Fruit fly (Drosophila melanogaster) whole organism, prepupa: ENCODE measurements around the gene fry.

ENCODE experiments used
- CG11294 ChIP-seq: fragments of 200-800 bp; sonication (Bioruptor generic); IDR thresholded peaks from 2 replicates; pipeline ENCODE4 v1.3.6; 2022; ENCODE audit warnings: missing biosample characterization, missing genetic modification characterization
- CG11902 ChIP-seq: fragments of 200-800 bp; sonication (Bioruptor generic); optimal IDR thresholded peaks from 3 replicates; lab custom pipeline; 2016; ENCODE audit warnings: missing biosample characterization, missing genetic modification characterization
- CG15336 ChIP-seq: fragments of 200-800 bp; sonication (Bioruptor generic); IDR thresholded peaks from 2 replicates; pipeline ENCODE4 v1.3.6; 2022; ENCODE audit warnings: missing biosample characterization, missing genetic modification characterization
- CG31627 ChIP-seq: fragments of 200-800 bp; sonication (Bioruptor generic); optimal IDR thresholded peaks from 3 replicates; lab custom pipeline; 2016; ENCODE audit warnings: missing biosample characterization, missing genetic modification characterization
- CG6808 ChIP-seq: fragments of 200-800 bp; sonication (Bioruptor generic); optimal IDR thresholded peaks from 3 replicates; lab custom pipeline; 2017; ENCODE audit warnings: missing biosample characterization, missing genetic modification characterization, mild to moderate bottlenecking, moderate library complexity, missing genetic modification reagents
- CG6854 ChIP-seq: fragments of 200-800 bp; sonication (Bioruptor generic); optimal IDR thresholded peaks from 2 replicates; lab custom pipeline; 2017; ENCODE audit warnings: missing biosample characterization, mild to moderate bottlenecking, missing genetic modification characterization
- CG8119 ChIP-seq: fragments of 200-800 bp; sonication (Bioruptor generic); IDR thresholded peaks from 3 replicates; pipeline ENCODE4 v1.3.6; 2022; ENCODE audit warnings: missing biosample characterization, missing genetic modification characterization
- CG8319 ChIP-seq: fragments of 200-800 bp; sonication (Bioruptor generic); optimal IDR thresholded peaks from 3 replicates; lab custom pipeline; 2016; ENCODE audit warnings: missing biosample characterization, missing genetic modification characterization
- CG9139 ChIP-seq: fragments of 200-800 bp; sonication (Bioruptor generic); optimal IDR thresholded peaks from 3 replicates; lab custom pipeline; 2017; ENCODE audit warnings: missing biosample characterization, mild to moderate bottlenecking, missing genetic modification characterization
- Eip78C ChIP-seq: fragments of 200-800 bp; sonication (Bioruptor generic); peaks from one replicate; lab custom pipeline; 2016; ENCODE audit warnings: missing biosample characterization, missing genetic modification characterization
- Lpt ChIP-seq: fragments of 200-800 bp; sonication (Bioruptor generic); optimal IDR thresholded peaks from 3 replicates; lab custom pipeline; 2016; ENCODE audit warnings: missing biosample characterization, missing genetic modification characterization
- Sox102F ChIP-seq: fragments of 200-800 bp; sonication (Bioruptor generic); optimal IDR thresholded peaks from 2 replicates; lab custom pipeline; 2016; ENCODE audit warnings: missing biosample characterization, mild to moderate bottlenecking, missing genetic modification characterization
- lz ChIP-seq: fragments of 200-800 bp; sonication (Bioruptor generic); optimal IDR thresholded peaks from 3 replicates; lab custom pipeline; 2016; ENCODE audit warnings: missing biosample characterization, missing genetic modification characterization
- vri ChIP-seq: fragments of 200-800 bp; sonication (Bioruptor generic); optimal IDR thresholded peaks from 3 replicates; lab custom pipeline; 2016; ENCODE audit warnings: missing biosample characterization, mild to moderate bottlenecking, missing genetic modification characterization

dm6 chr3L:9680968-9681367, 2.1 kb upstream of the fry start, which contains the start of gene alphaTub67C:
- TF ChIP-seq CG31627 (GFP tag; lab: Kevin White, UChicago) (no peak), CG8319 (GFP tag; lab: Kevin White, UChicago) (no peak), CG15336 (GFP tag; lab: Robert Waterston, UW) (no peak), Lpt (no peak), Eip78C (GFP tag; lab: Kevin White, UChicago) (no peak), CG11294 (GFP tag; lab: Robert Waterston, UW) (no peak), lz (GFP tag; lab: Kevin White, UChicago) (no peak), Sox102F (GFP tag; lab: Kevin White, UChicago) (no peak), CG6854 (GFP tag; lab: Kevin White, UChicago) (no peak), vri (GFP tag; lab: Kevin White, UChicago) (no peak), CG8119 (no peak), CG9139 (GFP tag; lab: Kevin White, UChicago) (no peak), CG11902 (no peak), CG6808 (no peak)
